Fruit fly (Drosophila melanogaster) whole organism, embryonic: ENCODE data around the gene HP1b.

Experiments
- CG11085 ChIP-seq: fragments of 200-800 bp; sonication (Bioruptor generic); IDR thresholded peaks from 2 replicates; pipeline ENCODE4 v1.3.6; 2022; ENCODE audit warnings: missing biosample characterization, missing genetic modification characterization
- CG18262 ChIP-seq: fragments of 200-800 bp; optimal IDR thresholded peaks from 3 replicates; lab custom pipeline; 2019; ENCODE audit warnings: missing biosample characterization, mild to moderate bottlenecking, missing genetic modification characterization, moderate library complexity
- CG42726 ChIP-seq: fragments of 200-800 bp; sonication (Bioruptor generic); IDR thresholded peaks from 2 replicates; pipeline ENCODE4 v1.3.6; 2022; ENCODE audit warnings: missing biosample characterization, missing genetic modification characterization; ENCODE audit not compliant: partially characterized antibody
- CG4328 ChIP-seq: fragments of 200-800 bp; sonication (Bioruptor generic); optimal IDR thresholded peaks from 3 replicates; lab custom pipeline; 2017; ENCODE audit warnings: missing biosample characterization, missing genetic modification reagents, missing genetic modification characterization
- CG7357 ChIP-seq: fragments of 200-800 bp; sonication (Bioruptor generic); IDR thresholded peaks from 3 replicates; pipeline ENCODE4 v1.3.6; 2022; ENCODE audit warnings: missing biosample characterization, missing genetic modification characterization
- CG8478 ChIP-seq: fragments of >200 bp; optimal IDR thresholded peaks from 2 replicates; lab custom pipeline; 2018
- E2f2 ChIP-seq: fragments of 200-800 bp; sonication (Bioruptor generic); IDR thresholded peaks from 2 replicates; pipeline ENCODE4 v1.3.6; 2022; ENCODE audit warnings: missing biosample characterization, missing genetic modification characterization
- Stat92E ChIP-seq, 3 experiments: fragments of >200 bp in 2 of 3; fragments of 200-800 bp in 1 of 3; sonication (Bioruptor generic) in 1 of 3; optimal IDR thresholded peaks; 2 replicates each; lab custom pipeline; 2017 to 2019; ENCODE audit warnings: missing biosample characterization in 3 of 3, missing genetic modification characterization in 3 of 3, mild to moderate bottlenecking in 1 of 3, moderate library complexity in 1 of 3
- YL-1 ChIP-seq: fragments of 200-800 bp; sonication (Bioruptor generic); optimal IDR thresholded peaks from 3 replicates; lab custom pipeline; 2017; ENCODE audit warnings: missing biosample characterization, mild to moderate bottlenecking, missing genetic modification characterization
- ken ChIP-seq: fragments of 200-800 bp; sonication (Bioruptor generic); IDR thresholded peaks from 3 replicates; pipeline ENCODE4 v1.3.6; 2022; ENCODE audit warnings: missing biosample characterization, missing genetic modification characterization
- pb ChIP-seq: fragments of 200-800 bp; sonication (Bioruptor generic); optimal IDR thresholded peaks from 3 replicates; lab custom pipeline; 2016; ENCODE audit warnings: missing biosample characterization, missing genetic modification characterization
- wdn ChIP-seq: fragments of 200-800 bp; sonication (Bioruptor generic); IDR thresholded peaks from 2 replicates; pipeline ENCODE4 v1.3.6; 2022; ENCODE audit warnings: missing biosample characterization, missing genetic modification characterization

DNA sequence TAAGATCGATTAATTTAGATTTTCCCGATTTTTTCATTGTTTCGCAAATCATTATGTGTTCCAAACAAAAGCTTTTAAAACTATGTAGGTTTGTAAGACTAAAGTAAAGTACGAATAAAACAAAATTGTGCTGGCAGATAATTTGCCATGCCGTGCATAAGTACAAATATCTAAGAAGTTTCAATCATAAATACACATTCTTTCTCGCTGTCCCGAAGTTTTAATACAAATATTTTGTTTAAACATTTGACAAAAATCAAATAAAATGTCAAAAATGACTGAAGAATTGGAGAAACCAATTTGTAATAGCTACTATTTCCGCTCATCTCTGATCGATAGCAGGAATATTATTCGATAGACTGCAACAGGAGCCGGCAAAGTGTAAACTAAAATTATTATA is 1.7 kb downstream of the HP1b start, which contains the start of gene APC4:
- TF ChIP-seq CG42726 (GFP tag; lab: Robert Waterston, UW) (no peak), CG8478 (no peak), CG7357 (no peak), Stat92E (GFP tag; optimal IDR thresholded peaks at IDR 0.05; lab: Kevin White, UChicago) (no peak), CG18262 (tag; lab: Kevin White, UChicago) (peak; percentile 45), pb (no peak), CG4328 (GFP tag; lab: Kevin White, UChicago) (no peak), ken (GFP tag; lab: Robert Waterston, UW) (no peak), wdn (GFP tag; lab: Robert Waterston, UW) (no peak), YL-1 (no peak), E2f2 (GFP tag; lab: Robert Waterston, UW) (0 out of 2 replicates have a peak, but pooled peaks have one; percentile 23), CG11085 (GFP tag; lab: Robert Waterston, UW) (no peak)
